Fruit fly (Drosophila melanogaster) whole organism, adult: ENCODE measurements around the gene HipHop.

Experiments
- CG11617 ChIP-seq: fragments of 200-800 bp; sonication (Bioruptor generic); optimal IDR thresholded peaks from 2 replicates; lab custom pipeline; 2017; ENCODE audit warnings: mild to moderate bottlenecking, missing biosample characterization, missing genetic modification reagents, missing genetic modification characterization
- CG14711 ChIP-seq: fragments of 200-800 bp; sonication (Bioruptor generic); optimal IDR thresholded peaks from 2 replicates; lab custom pipeline; 2018; ENCODE audit warnings: missing biosample characterization, mild to moderate bottlenecking, missing genetic modification characterization, moderate library complexity
- CG33017 ChIP-seq: fragments of 200-800 bp; sonication (Bioruptor generic); optimal IDR thresholded peaks from 2 replicates; lab custom pipeline; 2018; ENCODE audit warnings: missing biosample characterization, mild to moderate bottlenecking, missing genetic modification characterization, moderate library complexity
- CG5204 ChIP-seq: fragments of 200-800 bp; sonication (Bioruptor generic); optimal IDR thresholded peaks from 2 replicates; lab custom pipeline; 2016; ENCODE audit warnings: missing biosample characterization, missing genetic modification characterization
- CG7045 ChIP-seq: fragments of 200-800 bp; sonication (Bioruptor generic); optimal IDR thresholded peaks from 2 replicates; lab custom pipeline; 2017; ENCODE audit warnings: missing biosample characterization, mild to moderate bottlenecking, missing genetic modification characterization
- Hr96 ChIP-seq: fragments of 200-800 bp; sonication (Bioruptor generic); optimal IDR thresholded peaks from 2 replicates; lab custom pipeline; 2016; ENCODE audit warnings: missing biosample characterization, missing genetic modification characterization
- Mnt ChIP-seq: fragments of 200-800 bp; sonication (Bioruptor generic); optimal IDR thresholded peaks from 2 replicates; lab custom pipeline; 2016; ENCODE audit warnings: missing biosample characterization, mild to moderate bottlenecking, missing genetic modification characterization
- bab1 ChIP-seq: fragments of 200-800 bp; sonication (Bioruptor generic); optimal IDR thresholded peaks from 3 replicates; lab custom pipeline; 2019; ENCODE audit warnings: missing biosample characterization, mild to moderate bottlenecking, missing genetic modification characterization, moderate library complexity
- cic ChIP-seq: fragments of 200-800 bp; sonication (Bioruptor generic); optimal IDR thresholded peaks from 2 replicates; lab custom pipeline; 2017; ENCODE audit warnings: missing biosample characterization, mild to moderate bottlenecking, missing genetic modification characterization, moderate library complexity
- kay ChIP-seq: fragments of 200-800 bp; sonication (Bioruptor generic); peaks from one replicate; lab custom pipeline; 2016; ENCODE audit warnings: missing biosample characterization, missing genetic modification characterization, borderline replicate concordance
- tj ChIP-seq: fragments of 200-800 bp; sonication (Bioruptor generic); optimal IDR thresholded peaks from 3 replicates; lab custom pipeline; 2017; ENCODE audit warnings: missing biosample characterization, mild to moderate bottlenecking, missing genetic modification characterization, moderate library complexity
- toe ChIP-seq: fragments of 200-800 bp; sonication (Bioruptor generic); optimal IDR thresholded peaks from 2 replicates; lab custom pipeline; 2016; ENCODE audit warnings: missing biosample characterization, missing genetic modification characterization

DNA sequence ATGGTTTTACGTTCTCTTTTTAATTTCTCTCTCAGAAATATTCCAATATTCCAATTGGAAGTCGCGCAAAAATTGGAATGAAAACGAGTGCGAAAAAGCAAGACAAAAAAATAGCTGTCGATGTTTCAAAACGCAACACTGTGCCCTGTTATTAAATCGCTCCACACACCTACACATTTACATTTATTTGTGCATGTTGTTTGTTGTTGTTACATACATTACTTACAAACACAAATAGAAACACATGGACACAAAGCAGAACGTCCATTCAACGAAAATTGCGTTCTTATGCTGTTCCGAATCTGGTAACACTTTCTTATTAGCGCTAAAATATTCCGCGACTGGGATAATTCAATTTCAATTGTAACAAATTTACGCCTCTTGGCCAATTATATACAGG lies 20.3 kb downstream of the HipHop start:
- TF ChIP-seq CG5204 (GFP tag; lab: Kevin White, UChicago) (no peak), toe (GFP tag; lab: Kevin White, UChicago) (no peak), CG33017 (tag; lab: Kevin White, UChicago) (no peak), CG11617 (GFP tag; lab: Kevin White, UChicago) (no peak), kay (GFP tag; lab: Kevin White, UChicago) (peak; percentile 66), Hr96 (GFP tag; lab: Kevin White, UChicago) (no peak), CG14711 (tag; lab: Kevin White, UChicago) (no peak), cic (peak; percentile 4), bab1 (GFP tag; lab: Kevin White, UChicago) (peak; percentile 2), CG7045 (GFP tag; lab: Kevin White, UChicago) (no peak), Mnt (GFP tag; lab: Kevin White, UChicago) (no peak), tj (peak; percentile 35)
